Fruit fly (Drosophila melanogaster) whole organism, prepupa: ENCODE measurements around the gene Elp5.

Source experiments
- CG10631 ChIP-seq: fragments of 200-800 bp; sonication (Bioruptor generic); optimal IDR thresholded peaks from 2 replicates; lab custom pipeline; 2016; ENCODE audit warnings: missing biosample characterization, missing genetic modification characterization
- CG10669 ChIP-seq: fragments of 200-800 bp; sonication (Bioruptor generic); optimal IDR thresholded peaks from 3 replicates; lab custom pipeline; 2018; ENCODE audit warnings: missing biosample characterization, mild to moderate bottlenecking, missing genetic modification characterization, moderate library complexity
- CG11294 ChIP-seq: fragments of 200-800 bp; sonication (Bioruptor generic); IDR thresholded peaks from 2 replicates; pipeline ENCODE4 v1.3.6; 2022; ENCODE audit warnings: missing biosample characterization, missing genetic modification characterization
- CG11902 ChIP-seq: fragments of 200-800 bp; sonication (Bioruptor generic); optimal IDR thresholded peaks from 3 replicates; lab custom pipeline; 2016; ENCODE audit warnings: missing biosample characterization, missing genetic modification characterization
- CG15336 ChIP-seq: fragments of 200-800 bp; sonication (Bioruptor generic); IDR thresholded peaks from 2 replicates; pipeline ENCODE4 v1.3.6; 2022; ENCODE audit warnings: missing biosample characterization, missing genetic modification characterization
- CG16779 ChIP-seq: fragments of 200-800 bp; sonication (Bioruptor generic); optimal IDR thresholded peaks from 3 replicates; lab custom pipeline; 2017; ENCODE audit warnings: missing biosample characterization, mild to moderate bottlenecking, missing genetic modification characterization
- CG31627 ChIP-seq: fragments of 200-800 bp; sonication (Bioruptor generic); optimal IDR thresholded peaks from 3 replicates; lab custom pipeline; 2016; ENCODE audit warnings: missing biosample characterization, missing genetic modification characterization
- CG32006 ChIP-seq: fragments of 200-800 bp; sonication (Bioruptor generic); optimal IDR thresholded peaks from 3 replicates; lab custom pipeline; 2017; ENCODE audit warnings: missing biosample characterization, mild to moderate bottlenecking, missing genetic modification characterization
- CG34406 ChIP-seq: fragments of 200-800 bp; sonication (Bioruptor generic); optimal IDR thresholded peaks from 3 replicates; lab custom pipeline; 2016; ENCODE audit warnings: missing biosample characterization, missing genetic modification characterization
- CG3919 ChIP-seq: fragments of 200-800 bp; sonication (Bioruptor generic); optimal IDR thresholded peaks from 3 replicates; lab custom pipeline; 2016; ENCODE audit warnings: missing biosample characterization, missing genetic modification characterization
- CG4318 ChIP-seq: fragments of 200-800 bp; sonication (Bioruptor generic); optimal IDR thresholded peaks from 3 replicates; lab custom pipeline; 2017; ENCODE audit warnings: missing biosample characterization, mild to moderate bottlenecking, missing genetic modification characterization
- CG6163 ChIP-seq: fragments of 200-800 bp; sonication (Bioruptor generic); IDR thresholded peaks from 3 replicates; pipeline ENCODE4 v1.3.6; 2022; ENCODE audit warnings: missing biosample characterization, missing genetic modification characterization
- CG6792 ChIP-seq: fragments of 200-800 bp; sonication (Bioruptor generic); optimal IDR thresholded peaks from 3 replicates; lab custom pipeline; 2016; ENCODE audit warnings: missing biosample characterization, missing genetic modification characterization
- CG7368 ChIP-seq: fragments of 200-800 bp; sonication (Bioruptor generic); optimal IDR thresholded peaks from 3 replicates; lab custom pipeline; 2016; ENCODE audit warnings: missing biosample characterization, missing genetic modification characterization
- CG8119 ChIP-seq: fragments of 200-800 bp; sonication (Bioruptor generic); IDR thresholded peaks from 3 replicates; pipeline ENCODE4 v1.3.6; 2022; ENCODE audit warnings: missing biosample characterization, missing genetic modification characterization
- CG8319 ChIP-seq: fragments of 200-800 bp; sonication (Bioruptor generic); optimal IDR thresholded peaks from 3 replicates; lab custom pipeline; 2016; ENCODE audit warnings: missing biosample characterization, missing genetic modification characterization
- CG8632 ChIP-seq: fragments of 200-800 bp; sonication (Bioruptor generic); optimal IDR thresholded peaks from 3 replicates; lab custom pipeline; 2016; ENCODE audit warnings: missing biosample characterization, missing genetic modification characterization
- CG9139 ChIP-seq: fragments of 200-800 bp; sonication (Bioruptor generic); optimal IDR thresholded peaks from 3 replicates; lab custom pipeline; 2017; ENCODE audit warnings: missing biosample characterization, mild to moderate bottlenecking, missing genetic modification characterization
- Eip75B ChIP-seq: fragments of 200-800 bp; sonication (Bioruptor generic); optimal IDR thresholded peaks from 3 replicates; lab custom pipeline; 2016; ENCODE audit warnings: missing biosample characterization, missing genetic modification characterization
- Eip78C ChIP-seq: fragments of 200-800 bp; sonication (Bioruptor generic); peaks from one replicate; lab custom pipeline; 2016; ENCODE audit warnings: missing biosample characterization, missing genetic modification characterization
- Eip93F ChIP-seq: fragments of 200-800 bp; sonication (Bioruptor generic); optimal IDR thresholded peaks from 2 replicates; lab custom pipeline; 2016; ENCODE audit warnings: missing biosample characterization, mild to moderate bottlenecking, missing genetic modification characterization
- Ets21C ChIP-seq: fragments of 200-800 bp; sonication (Bioruptor generic); optimal IDR thresholded peaks from 3 replicates; lab custom pipeline; 2016; ENCODE audit warnings: missing biosample characterization, missing genetic modification characterization
- Gug ChIP-seq: fragments of 200-800 bp; sonication (Bioruptor generic); IDR thresholded peaks from 2 replicates; pipeline ENCODE4 v1.3.6; 2022; ENCODE audit warnings: missing biosample characterization, missing genetic modification characterization
- Hr38 ChIP-seq: sonication (Bioruptor generic); optimal IDR thresholded peaks from 2 replicates; lab custom pipeline; 2016; ENCODE audit warnings: missing biosample characterization, missing genetic modification characterization
- Hr39 ChIP-seq: fragments of 200-800 bp; sonication (Bioruptor generic); optimal IDR thresholded peaks from 2 replicates; lab custom pipeline; 2016; ENCODE audit warnings: missing biosample characterization, missing genetic modification characterization
- Hr4 ChIP-seq: fragments of 200-800 bp; sonication (Bioruptor generic); optimal IDR thresholded peaks from 3 replicates; lab custom pipeline; 2016; ENCODE audit warnings: missing biosample characterization, missing genetic modification characterization
- Met ChIP-seq: fragments of 200-800 bp; sonication (Bioruptor generic); optimal IDR thresholded peaks from 3 replicates; lab custom pipeline; 2016; ENCODE audit warnings: missing biosample characterization, missing genetic modification characterization
- Smox ChIP-seq: fragments of 200-800 bp; sonication (Bioruptor generic); optimal IDR thresholded peaks from 3 replicates; lab custom pipeline; 2016; ENCODE audit warnings: missing biosample characterization, missing genetic modification characterization
- Sox14 ChIP-seq: fragments of 200-800 bp; sonication (Bioruptor generic); optimal IDR thresholded peaks from 3 replicates; lab custom pipeline; 2016; ENCODE audit warnings: missing biosample characterization, missing genetic modification characterization
- Sox15 ChIP-seq: fragments of 200-800 bp; sonication (Bioruptor generic); optimal IDR thresholded peaks from 3 replicates; lab custom pipeline; 2016; ENCODE audit warnings: missing biosample characterization, missing genetic modification characterization
- acj6 ChIP-seq: fragments of 200-800 bp; sonication (Bioruptor generic); optimal IDR thresholded peaks from 3 replicates; lab custom pipeline; 2016; ENCODE audit warnings: missing biosample characterization, missing genetic modification characterization
- dac ChIP-seq: fragments of 200-800 bp; sonication (Bioruptor generic); optimal IDR thresholded peaks from 2 replicates; lab custom pipeline; 2017; ENCODE audit warnings: missing biosample characterization, mild to moderate bottlenecking, missing genetic modification characterization
- eg ChIP-seq: fragments of 200-800 bp; sonication (Bioruptor generic); IDR thresholded peaks from 3 replicates; pipeline ENCODE4 v1.3.6; 2022; ENCODE audit warnings: missing biosample characterization, missing genetic modification characterization
- fkh ChIP-seq: fragments of 200-800 bp; sonication (Bioruptor generic); optimal IDR thresholded peaks from 3 replicates; lab custom pipeline; 2017; ENCODE audit warnings: missing biosample characterization, mild to moderate bottlenecking, missing genetic modification characterization, moderate library complexity
- lz ChIP-seq: fragments of 200-800 bp; sonication (Bioruptor generic); optimal IDR thresholded peaks from 3 replicates; lab custom pipeline; 2016; ENCODE audit warnings: missing biosample characterization, missing genetic modification characterization
- salr ChIP-seq, 2 experiments: fragments of 200-800 bp; sonication (Bioruptor generic); optimal IDR thresholded peaks; 3 replicates each; lab custom pipeline; 2016 to 2018; ENCODE audit warnings: missing biosample characterization in 2 of 2, missing genetic modification characterization in 2 of 2, mild to moderate bottlenecking in 1 of 2
- ss ChIP-seq, 2 experiments: fragments of 200-800 bp; sonication (Bioruptor generic); optimal IDR thresholded peaks; 2 replicates in 1 of 2; 3 replicates in 1 of 2; lab custom pipeline; 2017 to 2018; ENCODE audit warnings: mild to moderate bottlenecking in 2 of 2, missing biosample characterization in 2 of 2, missing genetic modification characterization in 2 of 2, moderate library complexity in 1 of 2
- svp ChIP-seq: fragments of 200-800 bp; sonication (Bioruptor generic); peaks from one replicate; lab custom pipeline; 2016; ENCODE audit warnings: missing biosample characterization, missing genetic modification characterization

Elp5 gene

DNA sequence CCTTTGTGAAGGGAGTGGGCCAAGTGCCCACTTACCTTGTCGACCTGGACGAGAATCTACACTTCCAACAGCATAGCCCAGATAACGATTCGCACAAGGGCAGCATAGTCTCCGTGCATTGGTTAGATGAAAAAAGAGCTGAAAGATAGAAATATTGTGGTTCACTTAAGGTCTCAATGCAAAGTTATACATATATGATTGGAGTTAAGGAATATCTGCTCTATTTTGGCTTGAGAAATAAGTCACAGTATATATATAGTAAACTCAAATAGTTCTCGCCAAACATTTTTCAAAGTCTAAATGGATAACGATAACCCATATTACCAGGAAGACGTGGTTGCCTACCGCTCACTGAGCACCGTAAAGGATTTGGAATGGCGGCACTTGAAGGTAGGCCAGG is 8.9 kb upstream of the Elp5 start, which contains the start of gene CG32305:
Gene CG32305 (plus strand): TSS at position 301 of the 400 bp plus-strand sequence.
- TF ChIP-seq Eip75B: no peak

DNA sequence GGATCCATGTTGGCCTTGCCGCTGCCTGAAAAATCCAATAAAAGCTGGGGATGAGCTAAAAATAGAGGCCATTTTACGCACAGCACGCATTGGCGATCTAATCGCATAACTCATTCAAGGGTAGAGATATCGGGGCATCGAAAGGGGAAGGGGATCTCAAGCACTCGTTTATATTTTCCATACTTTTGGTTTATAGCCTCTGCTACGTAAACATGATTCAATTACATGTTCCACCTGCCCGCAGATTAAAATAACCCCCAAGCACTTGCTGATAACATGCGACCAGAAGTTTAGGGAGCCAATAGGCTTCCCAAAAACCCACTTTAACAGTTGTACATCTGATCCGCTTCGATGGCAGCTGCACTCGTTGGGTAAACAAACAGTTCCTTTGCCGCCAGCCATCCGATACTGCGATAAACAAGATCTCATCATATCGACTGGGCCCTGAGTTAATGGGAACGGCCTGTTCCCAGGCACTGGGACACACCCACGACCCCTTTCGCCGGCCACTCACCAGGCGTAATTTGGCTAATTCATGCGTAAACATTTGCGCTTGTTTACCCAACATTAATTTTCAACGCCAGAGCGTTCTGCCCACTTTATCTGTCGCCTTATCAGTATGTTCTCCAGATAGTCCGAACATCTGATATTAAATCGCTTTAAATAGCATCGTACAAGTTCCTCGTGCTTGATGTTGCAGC is 3.1 kb upstream of the Elp5 start:
- TF ChIP-seq CG6163 (GFP tag; lab: Robert Waterston, UW) (no peak), fkh (GFP tag; lab: Kevin White, UChicago) (peak; percentile 81), salr (GFP tag; optimal IDR thresholded peaks at IDR 0.05; lab: Kevin White, UChicago) (no peak)

DNA sequence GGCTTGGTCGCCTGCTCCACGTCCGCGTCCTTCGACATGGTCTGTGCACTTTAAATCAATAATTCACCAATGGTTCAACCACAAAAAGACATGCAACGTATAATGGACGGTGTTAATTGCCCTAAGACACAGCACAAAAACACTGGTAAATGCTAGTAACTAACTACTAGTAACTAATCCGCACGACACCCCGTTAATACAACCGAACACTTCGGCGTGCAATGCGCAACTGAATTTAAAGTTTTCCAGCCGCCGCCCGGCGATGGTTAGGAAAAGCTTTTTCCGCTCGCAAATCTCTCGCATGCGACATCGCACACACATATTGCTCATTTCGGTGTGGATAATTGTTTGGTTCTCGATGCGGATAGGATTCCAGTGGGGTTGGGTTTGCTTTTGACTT is 1.5 kb upstream of the Elp5 start:
- TF ChIP-seq eg: peak; percentile 51; the same call in 2 of the 3 replicates
- peak; percentile 20; the same call in 1 of the 2 replicates for TF ChIP-seq CG15336 (GFP tag; lab: Robert Waterston, UW)
- TF ChIP-seq Sox15 (GFP tag; lab: Kevin White, UChicago): no peak
- no peak for TF ChIP-seq Hr39
- TF ChIP-seq CG8119 (GFP tag; lab: Robert Waterston, UW): peak; percentile 11; the same call in 1 of the 3 replicates

DNA sequence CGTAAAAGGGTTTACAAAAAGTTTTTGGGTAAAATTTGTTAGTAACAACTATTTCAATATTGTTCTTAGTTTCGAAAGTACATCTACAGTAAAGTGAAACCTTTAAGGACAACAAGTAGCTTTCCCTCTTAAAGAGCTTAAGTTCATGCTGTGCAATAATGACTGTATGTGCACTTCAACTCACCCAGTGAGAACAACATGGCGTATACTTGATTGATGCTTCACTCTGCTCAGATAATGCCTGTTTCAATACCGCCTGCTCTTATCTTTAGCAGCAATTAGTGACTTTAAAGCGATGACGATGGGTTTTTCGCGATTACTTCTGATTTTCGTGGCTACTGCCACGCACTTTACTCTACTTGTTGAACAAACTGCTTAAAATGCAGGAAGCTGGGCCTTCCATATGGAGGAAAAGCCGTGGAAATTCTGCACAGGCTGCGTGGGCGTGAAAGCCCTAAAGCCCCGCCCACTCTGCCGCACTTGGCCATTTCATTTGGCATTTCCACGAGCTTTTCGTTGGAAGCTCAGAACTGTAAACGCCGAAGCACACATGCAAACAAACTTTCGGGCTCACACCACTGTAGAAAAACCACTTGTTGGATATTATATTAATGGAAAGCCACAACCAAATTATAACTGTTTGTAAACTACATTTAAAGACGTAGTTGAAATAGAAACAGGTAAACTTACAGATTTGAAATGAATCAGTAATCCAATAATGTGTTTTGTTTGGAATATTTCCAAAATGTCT is 659 bp upstream of the Elp5 start:
- TF ChIP-seq CG32006 (GFP tag; lab: Kevin White, UChicago) (peak; percentile 46), svp (GFP tag; lab: Kevin White, UChicago) (peak; percentile 80), CG6163 (GFP tag; lab: Robert Waterston, UW) (0 out of 3 replicates have a peak, but pooled peaks have one; percentile 6), Eip78C (GFP tag; lab: Kevin White, UChicago) (peak; percentile 64), CG7368 (GFP tag; lab: Kevin White, UChicago) (no peak)

DNA sequence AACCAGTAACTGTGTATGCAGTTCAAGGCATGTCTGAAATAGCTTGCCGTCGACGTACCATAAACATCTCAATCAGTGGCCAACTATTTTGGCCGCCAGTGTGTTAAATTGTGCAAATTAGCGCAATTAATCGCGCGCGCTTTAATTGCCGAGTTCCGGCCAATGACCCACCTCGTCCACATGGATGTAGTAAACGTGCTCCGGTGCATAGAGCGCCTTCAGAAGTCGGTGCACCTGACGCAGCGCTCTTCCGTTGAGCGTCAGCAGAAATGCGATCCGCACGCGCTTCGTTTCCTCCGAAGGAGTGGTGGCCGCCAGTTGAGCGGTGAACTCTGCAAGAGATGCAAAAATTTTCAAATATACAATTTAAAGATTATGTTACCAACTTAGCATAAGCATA is 4.0 kb downstream of the Elp5 start:
- TF ChIP-seq Gug (GFP tag; lab: Robert Waterston, UW) (no peak), CG11294 (GFP tag; lab: Robert Waterston, UW) (no peak)

DNA sequence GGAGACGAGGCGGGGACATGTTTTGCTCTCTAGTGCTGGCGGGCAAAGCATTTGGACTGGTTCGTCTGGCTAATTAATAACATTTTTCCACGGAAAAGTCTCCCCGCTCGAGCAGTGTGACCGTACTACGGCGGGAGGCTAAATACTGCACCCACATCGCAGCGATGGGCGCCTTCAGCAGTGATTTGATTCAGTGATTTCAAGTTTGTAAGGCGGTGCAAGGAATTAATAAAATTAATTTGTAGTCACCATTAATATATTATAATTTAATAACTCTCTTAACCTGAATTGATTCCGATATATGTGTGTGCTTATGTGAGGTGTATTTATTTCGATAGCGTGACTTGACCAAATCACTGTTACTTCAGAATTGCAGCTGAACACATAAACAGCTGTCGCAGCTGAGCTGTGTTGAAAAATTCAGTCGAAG is 5.3 kb downstream of the Elp5 start, which contains the start of the genes oxt and CG13807:
Gene oxt (minus strand): TSS at position 150 of the 430 bp plus-strand sequence.
Gene CG13807 (plus strand): TSS at position 405 of the 430 bp plus-strand sequence.
- TF ChIP-seq eg: peak; percentile 90
- TF ChIP-seq salr (GFP tag; optimal IDR thresholded peaks at IDR 0.05; lab: Kevin White, UChicago): peak in 1 of 2 experiments; percentile 78
- peak; percentile 96 for TF ChIP-seq Eip78C (GFP tag; lab: Kevin White, UChicago)
- TF ChIP-seq Ets21C (GFP tag; lab: Kevin White, UChicago): peak; percentile 78
- TF ChIP-seq Sox14: peak; percentile 85
- TF ChIP-seq ss (GFP tag; optimal IDR thresholded peaks at IDR 0.05; lab: Kevin White, UChicago): peak in 1 of 2 experiments; percentile 80
- TF ChIP-seq svp (GFP tag; lab: Kevin White, UChicago): peak; percentile 93
- peak; percentile 87 for TF ChIP-seq lz
- TF ChIP-seq CG16779 (tag; lab: Kevin White, UChicago): peak; percentile 37
- peak; percentile 31 for TF ChIP-seq Eip93F
- peak; percentile 84 for TF ChIP-seq Hr4 (GFP tag; lab: Kevin White, UChicago)
- TF ChIP-seq CG9139 (GFP tag; lab: Kevin White, UChicago): peak; percentile 34
- peak; percentile 87 for TF ChIP-seq CG3919 (GFP tag; lab: Kevin White, UChicago)
- peak; percentile 82 for TF ChIP-seq CG4318 (GFP tag; lab: Kevin White, UChicago)
- TF ChIP-seq CG8632 (GFP tag; lab: Kevin White, UChicago): peak; percentile 81
- peak; percentile 89 for TF ChIP-seq acj6
- TF ChIP-seq CG8319: peak; percentile 80
- peak; percentile 81 for TF ChIP-seq CG31627
- peak; percentile 77 for TF ChIP-seq CG11902 (GFP tag; lab: Kevin White, UChicago)
- TF ChIP-seq CG10669 (GFP tag; lab: Kevin White, UChicago): peak; percentile 76
- peak; percentile 84 for TF ChIP-seq CG11294 (GFP tag; lab: Robert Waterston, UW)
- TF ChIP-seq Hr38 (GFP tag; lab: Kevin White, UChicago): no peak
- TF ChIP-seq CG32006 (GFP tag; lab: Kevin White, UChicago): peak; percentile 89
- peak; percentile 86 for TF ChIP-seq CG34406 (GFP tag; lab: Kevin White, UChicago)
- peak; percentile 81 for TF ChIP-seq Met (GFP tag; lab: Kevin White, UChicago)
- peak; percentile 86 for TF ChIP-seq Gug (GFP tag; lab: Robert Waterston, UW)
- TF ChIP-seq CG6792 (GFP tag; lab: Kevin White, UChicago): peak; percentile 84
- TF ChIP-seq dac (GFP tag; lab: Kevin White, UChicago): peak; percentile 79
- TF ChIP-seq CG7368 (GFP tag; lab: Kevin White, UChicago): peak; percentile 72
- TF ChIP-seq Sox15 (GFP tag; lab: Kevin White, UChicago): peak; percentile 85
- TF ChIP-seq Smox (GFP tag; lab: Kevin White, UChicago): peak; percentile 83
- peak; percentile 83 for TF ChIP-seq CG8119 (GFP tag; lab: Robert Waterston, UW)
- peak; percentile 88 for TF ChIP-seq CG10631 (GFP tag; lab: Kevin White, UChicago)
